Worm (Caenorhabditis elegans) whole organism, L2 larva: ENCODE results near the gene F48G7.5.
A peak's percentile ranks its signal among the peaks of the same experiment; 100 is the strongest.

Source experiments
- C34F6.9 ChIP-seq: fragments of 150-350 bp; optimal IDR thresholded peaks from 2 replicates; lab custom pipeline; 2014; ENCODE audit warnings: missing biosample characterization, missing genetic modification characterization
- F13H6.1 ChIP-seq: sonication (generic microtip); optimal IDR thresholded peaks from 2 replicates; lab custom pipeline; 2016; ENCODE audit warnings: missing genetic modification characterization, missing compliant biosample characterization
- ceh-82 ChIP-seq: fragments of 150-350 bp; optimal IDR thresholded peaks from 2 replicates; lab custom pipeline; 2014; ENCODE audit warnings: missing biosample characterization, missing genetic modification characterization
- egl-27 ChIP-seq: sonication (generic microtip); optimal IDR thresholded peaks from 3 replicates; lab custom pipeline; 2017; ENCODE audit warnings: missing biosample characterization, missing genetic modification reagents, missing genetic modification characterization
- elt-3 ChIP-seq: sonication (generic microtip); optimal IDR thresholded peaks from 2 replicates; lab custom pipeline; 2017; ENCODE audit warnings: missing biosample characterization, missing genetic modification characterization
- lsy-2 ChIP-seq, 2 experiments: fragments of 150-350 bp in 1 of 2; sonication (generic microtip) in 1 of 2; optimal IDR thresholded peaks; 2 replicates each; lab custom pipeline; 2014 to 2017; ENCODE audit warnings: missing biosample characterization in 2 of 2, missing genetic modification characterization in 2 of 2
- mbf-1 ChIP-seq: sonication (generic microtip); optimal IDR thresholded peaks from 2 replicates; lab custom pipeline; 2017; ENCODE audit warnings: missing biosample characterization, missing genetic modification characterization
- mdl-1 ChIP-seq, 2 experiments: fragments of 150-350 bp in 1 of 2; sonication (generic microtip) in 1 of 2; optimal IDR thresholded peaks; 2 replicates each; lab custom pipeline; 2017; ENCODE audit warnings: missing biosample characterization in 2 of 2, missing genetic modification characterization in 2 of 2
- nhr-11 ChIP-seq: fragments of 150-350 bp; optimal IDR thresholded peaks from 2 replicates; lab custom pipeline; 2014; ENCODE audit warnings: missing biosample characterization, missing genetic modification characterization
- nhr-21 ChIP-seq: fragments of 150-350 bp; optimal IDR thresholded peaks from 2 replicates; lab custom pipeline; 2014; ENCODE audit warnings: missing biosample characterization, missing genetic modification characterization
- nhr-237 ChIP-seq: fragments of 150-350 bp; optimal IDR thresholded peaks from 2 replicates; lab custom pipeline; 2014; ENCODE audit warnings: missing biosample characterization, missing genetic modification characterization
- skn-1 ChIP-seq: sonication (generic microtip); optimal IDR thresholded peaks from 2 replicates; lab custom pipeline; 2017; ENCODE audit warnings: missing biosample characterization, missing genetic modification characterization
- snpc-4 ChIP-seq: fragments of 150-350 bp; optimal IDR thresholded peaks from 2 replicates; lab custom pipeline; 2014; ENCODE audit warnings: missing biosample characterization, missing genetic modification characterization
- ztf-11 ChIP-seq: sonication (generic microtip); optimal IDR thresholded peaks from 2 replicates; lab custom pipeline; 2017; ENCODE audit warnings: missing biosample characterization, missing genetic modification characterization

- TF ChIP-seq snpc-4 (tag; lab: Kevin White, UChicago), result peak; percentile 32
- TF ChIP-seq elt-3 (tag; lab: Kevin White, UChicago), result no peak
- peak; percentile 53 for TF ChIP-seq nhr-21 (tag; lab: Kevin White, UChicago)
- TF ChIP-seq nhr-11 (tag; lab: Kevin White, UChicago), result no peak
- TF ChIP-seq mdl-1 (tag; optimal IDR thresholded peaks at IDR 0.05; lab: Kevin White, UChicago), result peak; percentile 32 to 50
- TF ChIP-seq ceh-82 (tag; lab: Kevin White, UChicago), result no peak
- peak; percentile 88 for TF ChIP-seq C34F6.9 (tag; lab: Kevin White, UChicago)
- no peak for TF ChIP-seq ztf-11
- no peak for TF ChIP-seq skn-1 (tag; lab: Kevin White, UChicago)
- no peak for TF ChIP-seq nhr-237
- TF ChIP-seq mbf-1 (tag; lab: Kevin White, UChicago), result no peak
- peak; percentile 82 for TF ChIP-seq egl-27
- peak in 1 of 2 experiments; percentile 83 for TF ChIP-seq lsy-2 (tag; optimal IDR thresholded peaks at IDR 0.05; lab: Kevin White, UChicago)
- TF ChIP-seq F13H6.1 (tag; lab: Kevin White, UChicago), result peak; percentile 74
These were observed 3.7 kb downstream of the F48G7.5 start, which contains the start of gene F48G7.4 for ce11 chrV:619054-619453.
